Worm (Caenorhabditis elegans): ENCODE data around the gene C43D7.4.

ce11 chrV:19358039-19358438 is 35.8 kb upstream of the C43D7.4 start:
- TF ChIP-seq unc-62 (GFP tag; optimal IDR thresholded peaks at IDR 0.05) (no peak), ama-1 (optimal IDR thresholded peaks at IDR 0.05) (no peak), nhr-237 (tag; optimal IDR thresholded peaks at IDR 0.05) (no peak), sox-4 (tag; optimal IDR thresholded peaks at IDR 0.05) (no peak), elt-3 (tag; optimal IDR thresholded peaks at IDR 0.05) (no peak)
